Worm (Caenorhabditis elegans) whole organism, early embryonic: ENCODE results near the gene ech-2.

Source experiments
- B0310.2 ChIP-seq: sonication (generic microtip); optimal IDR thresholded peaks from 2 replicates; lab custom pipeline; 2016; ENCODE audit warnings: mild to moderate bottlenecking, missing genetic modification characterization, missing compliant biosample characterization
- F13C5.2 ChIP-seq: sonication (generic microtip); optimal IDR thresholded peaks from 2 replicates; lab custom pipeline; 2017; ENCODE audit warnings: mild to moderate bottlenecking, missing genetic modification characterization, inconsistent platforms, missing compliant biosample characterization
- aly-1 ChIP-seq: sonication (generic microtip); optimal IDR thresholded peaks from 2 replicates; lab custom pipeline; 2016; ENCODE audit warnings: missing genetic modification characterization, missing compliant biosample characterization
- ama-1 ChIP-seq: fragments of 150-350 bp; optimal IDR thresholded peaks from 2 replicates; lab custom pipeline; 2014
- ceh-13 ChIP-seq: fragments of 200-800 bp; sonication (Bioruptor generic); optimal IDR thresholded peaks from 2 replicates; lab custom pipeline; 2018; ENCODE audit warnings: mild to moderate bottlenecking, missing genetic modification characterization, missing compliant biosample characterization
- ceh-36 ChIP-seq: sonication (generic microtip); optimal IDR thresholded peaks from 2 replicates; lab custom pipeline; 2016; ENCODE audit warnings: missing genetic modification characterization, inconsistent platforms, missing compliant biosample characterization
- ets-7 ChIP-seq: sonication (generic microtip); optimal IDR thresholded peaks from 2 replicates; lab custom pipeline; 2016; ENCODE audit warnings: missing genotype, missing genetic modification characterization, missing compliant biosample characterization
- flt-1 ChIP-seq: fragments of 200-800 bp; sonication (Bioruptor generic); IDR thresholded peaks from 2 replicates; pipeline ENCODE4 v1.3.6; 2022; ENCODE audit warnings: missing genetic modification characterization, missing compliant biosample characterization
- hmbx-1 ChIP-seq: sonication (generic microtip); optimal IDR thresholded peaks from 2 replicates; lab custom pipeline; 2016; ENCODE audit warnings: mild to moderate bottlenecking, missing genetic modification characterization, missing compliant biosample characterization
- hmg-4 ChIP-seq: fragments of 200-800 bp; sonication (Bioruptor generic); optimal IDR thresholded peaks from 2 replicates; lab custom pipeline; 2018; ENCODE audit warnings: mild to moderate bottlenecking, missing genetic modification characterization, missing compliant biosample characterization
- hnd-1 ChIP-seq: sonication (generic microtip); optimal IDR thresholded peaks from 2 replicates; lab custom pipeline; 2016; ENCODE audit warnings: missing genetic modification characterization, missing compliant biosample characterization
- pes-1 ChIP-seq: fragments of 200-800 bp; sonication (Bioruptor generic); IDR thresholded peaks from 2 replicates; pipeline ENCODE4 v1.3.6; 2022; ENCODE audit warnings: missing genetic modification reagents, missing genetic modification characterization, missing compliant biosample characterization
- scrt-1 ChIP-seq: fragments of 200-800 bp; sonication (Bioruptor generic); IDR thresholded peaks from 2 replicates; pipeline ENCODE4 v1.3.6; 2022; ENCODE audit warnings: missing genetic modification characterization, missing compliant biosample characterization
- sea-1 ChIP-seq: fragments of 200-800 bp; sonication (Bioruptor generic); conservative IDR thresholded peaks from 2 replicates; pipeline ENCODE4 v1.3.6; 2022; ENCODE audit warnings: missing genetic modification characterization, missing compliant biosample characterization
- tbx-11 ChIP-seq: fragments of 200-800 bp; sonication (Bioruptor generic); IDR thresholded peaks from 2 replicates; pipeline ENCODE4 v1.3.6; 2022; ENCODE audit warnings: missing genetic modification characterization, missing compliant biosample characterization
- tbx-37 ChIP-seq: fragments of 200-800 bp; sonication (Bioruptor generic); conservative IDR thresholded peaks from 2 replicates; pipeline ENCODE4 v1.3.6; 2022; ENCODE audit warnings: missing genetic modification reagents, missing genetic modification characterization, missing compliant biosample characterization
- tra-4 ChIP-seq: sonication (generic microtip); optimal IDR thresholded peaks from 2 replicates; lab custom pipeline; 2017; ENCODE audit warnings: missing genetic modification characterization, missing compliant biosample characterization

ech-2 gene

ce11 chrIV:11858142-11858541 lies 2.0 kb upstream of the ech-2 start, which contains the start of gene let-92:
TSS of gene let-92 (plus strand) at chrIV:11858442.
- TF ChIP-seq F13C5.2 (tag; lab: Kevin White, UChicago), result no peak
- no peak for TF ChIP-seq pes-1 (GFP tag; lab: Robert Waterston, UW)
- no peak for TF ChIP-seq tra-4 (tag; lab: Kevin White, UChicago)
- no peak for TF ChIP-seq ceh-36 (tag; lab: Kevin White, UChicago)
- TF ChIP-seq hnd-1, result no peak
- no peak for TF ChIP-seq B0310.2 (tag; lab: Kevin White, UChicago)
- no peak for TF ChIP-seq aly-1 (tag; lab: Kevin White, UChicago)

ce11 chrIV:11857159-11857565 lies 1.0 kb upstream of the ech-2 start:
- TF ChIP-seq aly-1 (tag; lab: Kevin White, UChicago) (peak; percentile 67), hmg-4 (GFP tag; lab: Kevin White, UChicago) (peak; percentile 60), sea-1 (GFP tag; lab: Robert Waterston, UW) (no peak), tbx-37 (no peak), flt-1 (GFP tag; lab: Robert Waterston, UW) (0 out of 2 replicates have a peak, but pooled peaks have one; percentile 18)

ce11 chrIV:11855424-11855823 lies 727 bp downstream of the ech-2 start:
- no peak for TF ChIP-seq pes-1 (GFP tag; lab: Robert Waterston, UW)
- TF ChIP-seq tbx-37, result no peak
- TF ChIP-seq tra-4 (tag; lab: Kevin White, UChicago), result no peak
- TF ChIP-seq sea-1 (GFP tag; lab: Robert Waterston, UW), result no peak
- TF ChIP-seq F13C5.2 (tag; lab: Kevin White, UChicago), result no peak
- no peak for TF ChIP-seq flt-1 (GFP tag; lab: Robert Waterston, UW)

- TF ChIP-seq hnd-1 (no peak), pes-1 (GFP tag; lab: Robert Waterston, UW) (no peak), ceh-13 (GFP tag; lab: Kevin White, UChicago) (no peak), aly-1 (tag; lab: Kevin White, UChicago) (no peak), hmg-4 (GFP tag; lab: Kevin White, UChicago) (no peak), tbx-11 (no peak), F13C5.2 (tag; lab: Kevin White, UChicago) (no peak), flt-1 (GFP tag; lab: Robert Waterston, UW) (no peak), scrt-1 (no peak), tbx-37 (no peak), tra-4 (tag; lab: Kevin White, UChicago) (no peak), hmbx-1 (no peak), B0310.2 (tag; lab: Kevin White, UChicago) (no peak), ceh-36 (tag; lab: Kevin White, UChicago) (no peak), ama-1 (no peak), sea-1 (GFP tag; lab: Robert Waterston, UW) (no peak), ets-7 (no peak)
These were observed 1.4 kb downstream of the ech-2 start, which contains the start of gene tag-30 for ce11 chrIV:11854777-11855176. TSS of gene tag-30 (minus strand) at chrIV:11855159.

ce11 chrIV:11851882-11852281 lies 4.3 kb downstream of the ech-2 start, which contains the start of gene F38H4.5:
TSS of gene F38H4.5 (plus strand) at chrIV:11852182.
- TF ChIP-seq scrt-1 (no peak), ceh-13 (GFP tag; lab: Kevin White, UChicago) (no peak), hmg-4 (GFP tag; lab: Kevin White, UChicago) (no peak)

- TF ChIP-seq scrt-1 (no peak), flt-1 (GFP tag; lab: Robert Waterston, UW) (no peak), ets-7 (no peak), ama-1 (no peak), tra-4 (tag; lab: Kevin White, UChicago) (no peak), F13C5.2 (tag; lab: Kevin White, UChicago) (no peak), hmbx-1 (no peak), ceh-13 (GFP tag; lab: Kevin White, UChicago) (no peak), tbx-37 (no peak), sea-1 (GFP tag; lab: Robert Waterston, UW) (no peak), B0310.2 (tag; lab: Kevin White, UChicago) (no peak), ceh-36 (tag; lab: Kevin White, UChicago) (no peak), aly-1 (tag; lab: Kevin White, UChicago) (no peak), pes-1 (GFP tag; lab: Robert Waterston, UW) (no peak), hnd-1 (no peak), hmg-4 (GFP tag; lab: Kevin White, UChicago) (no peak)
These were observed 8.3 kb downstream of the ech-2 start, which contains the start of the genes F38H4.6 and F38H4.4 for ce11 chrIV:11847771-11848312. TSS of gene F38H4.6 (minus strand) at chrIV:11847871. TSS of gene F38H4.4 (plus strand) at chrIV:11848262.

ce11 chrIV:11842121-11842520 lies 14.0 kb downstream of the ech-2 start, which contains the start of gene F38H4.3:
TSS of gene F38H4.3 (plus strand) at chrIV:11842421.
- TF ChIP-seq ama-1, result no peak

- TF ChIP-seq scrt-1, result no peak
These were observed 17.5 kb downstream of the ech-2 start, which contains the start of gene fbxb-3 for ce11 chrIV:11838657-11839056. TSS of gene fbxb-3 (plus strand) at chrIV:11838957.

- TF ChIP-seq tra-4 (tag; lab: Kevin White, UChicago), result no peak
- no peak for TF ChIP-seq ceh-13 (GFP tag; lab: Kevin White, UChicago)
- TF ChIP-seq scrt-1, result no peak
- TF ChIP-seq ceh-36 (tag; lab: Kevin White, UChicago), result no peak
- no peak for TF ChIP-seq hmbx-1
- no peak for TF ChIP-seq ama-1
- no peak for TF ChIP-seq F13C5.2 (tag; lab: Kevin White, UChicago)
- TF ChIP-seq B0310.2 (tag; lab: Kevin White, UChicago), result no peak
- TF ChIP-seq ets-7, result no peak
- TF ChIP-seq flt-1 (GFP tag; lab: Robert Waterston, UW), result no peak
- no peak for TF ChIP-seq pes-1 (GFP tag; lab: Robert Waterston, UW)
- no peak for TF ChIP-seq tbx-37
- TF ChIP-seq hmg-4 (GFP tag; lab: Kevin White, UChicago), result no peak
- TF ChIP-seq tbx-11, result no peak
- no peak for TF ChIP-seq sea-1 (GFP tag; lab: Robert Waterston, UW)
- no peak for TF ChIP-seq aly-1 (tag; lab: Kevin White, UChicago)
- TF ChIP-seq hnd-1, result no peak
These were observed 22.7 kb downstream of the ech-2 start, which contains the start of gene M117.4 for ce11 chrIV:11833456-11833855. TSS of gene M117.4 (minus strand) at chrIV:11833556.
